Worm (Caenorhabditis elegans) whole organism, L2 larva: ENCODE measurements around the gene srh-271.
"Not testable (repeated sequence)": the region's sequence is repeated elsewhere in the genome, so short reads cannot be mapped to it uniquely, and the experiment has no call there.

Experiments
- C34F6.9 ChIP-seq: fragments of 150-350 bp; optimal IDR thresholded peaks from 2 replicates; lab custom pipeline; 2014; ENCODE audit warnings: missing biosample characterization, missing genetic modification characterization
- F13H6.1 ChIP-seq: sonication (generic microtip); optimal IDR thresholded peaks from 2 replicates; lab custom pipeline; 2016; ENCODE audit warnings: missing genetic modification characterization, missing compliant biosample characterization
- R02D3.7 ChIP-seq: fragments of 150-350 bp; optimal IDR thresholded peaks from 2 replicates; lab custom pipeline; 2014; ENCODE audit warnings: missing biosample characterization, missing genetic modification characterization
- Y55F3AM.14 ChIP-seq: fragments of 200-800 bp; sonication (Bioruptor generic); optimal IDR thresholded peaks from 2 replicates; lab custom pipeline; 2018; ENCODE audit warnings: mild to moderate bottlenecking, missing genetic modification characterization, missing compliant biosample characterization
- ZK546.5 ChIP-seq: sonication (generic microtip); optimal IDR thresholded peaks from 2 replicates; lab custom pipeline; 2017; ENCODE audit warnings: missing biosample characterization, missing genetic modification characterization
- alr-1 ChIP-seq: fragments of 150-350 bp; optimal IDR thresholded peaks from 2 replicates; lab custom pipeline; 2014; ENCODE audit warnings: missing biosample characterization, missing genetic modification characterization
- aly-2 ChIP-seq: fragments of 150-350 bp; optimal IDR thresholded peaks from 2 replicates; lab custom pipeline; 2014; ENCODE audit warnings: missing biosample characterization, missing genetic modification characterization
- ama-1 ChIP-seq: fragments of 150-350 bp; optimal IDR thresholded peaks from 2 replicates; lab custom pipeline; 2018; ENCODE audit warnings: inconsistent platforms
- blmp-1 ChIP-seq: sonication (generic microtip); optimal IDR thresholded peaks from 2 replicates; lab custom pipeline; 2017; ENCODE audit warnings: missing genetic modification characterization, mild to moderate bottlenecking, missing compliant biosample characterization, antibody characterized with exemption, moderate library complexity; ENCODE audit not compliant: insufficient read depth
- ceh-16 ChIP-seq: fragments of 150-350 bp; optimal IDR thresholded peaks from 2 replicates; lab custom pipeline; 2014; ENCODE audit warnings: missing biosample characterization, missing genetic modification characterization
- ceh-82 ChIP-seq: fragments of 150-350 bp; optimal IDR thresholded peaks from 2 replicates; lab custom pipeline; 2014; ENCODE audit warnings: missing biosample characterization, missing genetic modification characterization
- crh-2 ChIP-seq: sonication (generic microtip); optimal IDR thresholded peaks from 2 replicates; lab custom pipeline; 2017; ENCODE audit warnings: missing biosample characterization, missing genetic modification characterization
- dmd-4 ChIP-seq: sonication (generic microtip); optimal IDR thresholded peaks from 2 replicates; lab custom pipeline; 2017; ENCODE audit warnings: missing biosample characterization, missing genetic modification characterization
- egl-27 ChIP-seq: sonication (generic microtip); optimal IDR thresholded peaks from 3 replicates; lab custom pipeline; 2017; ENCODE audit warnings: missing biosample characterization, missing genetic modification reagents, missing genetic modification characterization
- elt-1 ChIP-seq: fragments of 150-350 bp; optimal IDR thresholded peaks from 2 replicates; lab custom pipeline; 2014; ENCODE audit warnings: missing biosample characterization, missing genetic modification characterization
- elt-3 ChIP-seq: sonication (generic microtip); optimal IDR thresholded peaks from 2 replicates; lab custom pipeline; 2017; ENCODE audit warnings: missing biosample characterization, missing genetic modification characterization
- fos-1 ChIP-seq: fragments of 150-350 bp; optimal IDR thresholded peaks from 2 replicates; lab custom pipeline; 2014; ENCODE audit warnings: missing biosample characterization, missing genetic modification characterization
- gmeb-1 ChIP-seq: fragments of 150-350 bp; optimal IDR thresholded peaks from 2 replicates; lab custom pipeline; 2014; ENCODE audit warnings: missing biosample characterization, missing genetic modification characterization
- lin-11 ChIP-seq: fragments of 150-350 bp; sonication (generic microtip); optimal IDR thresholded peaks from 2 replicates; lab custom pipeline; 2014; ENCODE audit warnings: missing biosample characterization, missing genetic modification characterization, inconsistent platforms, mixed read lengths
- lin-13 ChIP-seq: fragments of 150-350 bp; optimal IDR thresholded peaks from 2 replicates; lab custom pipeline; 2014; ENCODE audit warnings: missing biosample characterization, missing genetic modification reagents, missing genetic modification characterization
- lin-39 ChIP-seq: fragments of 150-350 bp; optimal IDR thresholded peaks from 2 replicates; lab custom pipeline; 2014; ENCODE audit warnings: missing biosample characterization, missing genetic modification reagents, missing genetic modification characterization
- lsy-2 ChIP-seq, 2 experiments: fragments of 150-350 bp in 1 of 2; sonication (generic microtip) in 1 of 2; optimal IDR thresholded peaks; 2 replicates each; lab custom pipeline; 2014 to 2017; ENCODE audit warnings: missing biosample characterization in 2 of 2, missing genetic modification characterization in 2 of 2
- mab-5 ChIP-seq: fragments of 150-350 bp; optimal IDR thresholded peaks from 2 replicates; lab custom pipeline; 2014; ENCODE audit warnings: missing biosample characterization, missing genetic modification characterization
- mbf-1 ChIP-seq: sonication (generic microtip); optimal IDR thresholded peaks from 2 replicates; lab custom pipeline; 2017; ENCODE audit warnings: missing biosample characterization, missing genetic modification characterization
- nhr-10 ChIP-seq: sonication (generic microtip); optimal IDR thresholded peaks from 2 replicates; lab custom pipeline; 2017; ENCODE audit warnings: missing biosample characterization, missing genetic modification characterization
- nhr-129 ChIP-seq: fragments of 150-350 bp; optimal IDR thresholded peaks from 2 replicates; lab custom pipeline; 2014; ENCODE audit warnings: missing biosample characterization, missing genetic modification characterization
- nhr-21 ChIP-seq: fragments of 150-350 bp; optimal IDR thresholded peaks from 2 replicates; lab custom pipeline; 2014; ENCODE audit warnings: missing biosample characterization, missing genetic modification characterization
- nhr-23 ChIP-seq: fragments of 150-350 bp; optimal IDR thresholded peaks from 2 replicates; lab custom pipeline; 2014; ENCODE audit warnings: missing biosample characterization, missing genetic modification reagents, missing genetic modification characterization
- nhr-237 ChIP-seq: fragments of 150-350 bp; optimal IDR thresholded peaks from 2 replicates; lab custom pipeline; 2014; ENCODE audit warnings: missing biosample characterization, missing genetic modification characterization
- nhr-6 ChIP-seq: fragments of 150-350 bp; optimal IDR thresholded peaks from 2 replicates; lab custom pipeline; 2014; ENCODE audit warnings: missing biosample characterization, missing genetic modification characterization
- nhr-77 ChIP-seq: fragments of 150-350 bp; optimal IDR thresholded peaks from 2 replicates; lab custom pipeline; 2014; ENCODE audit warnings: missing biosample characterization, missing genetic modification characterization
- peb-1 ChIP-seq: fragments of 150-350 bp; optimal IDR thresholded peaks from 2 replicates; lab custom pipeline; 2014; ENCODE audit warnings: missing biosample characterization, missing genetic modification characterization
- sem-4 ChIP-seq: fragments of 150-350 bp; optimal IDR thresholded peaks from 2 replicates; lab custom pipeline; 2014; ENCODE audit warnings: missing biosample characterization, missing genetic modification reagents, missing genetic modification characterization
- skn-1 ChIP-seq: sonication (generic microtip); optimal IDR thresholded peaks from 2 replicates; lab custom pipeline; 2017; ENCODE audit warnings: missing biosample characterization, missing genetic modification characterization
- sma-3 ChIP-seq: sonication (generic microtip); optimal IDR thresholded peaks from 2 replicates; lab custom pipeline; 2016; ENCODE audit warnings: missing genetic modification reagents, missing genetic modification characterization, missing compliant biosample characterization
- unc-39 ChIP-seq: fragments of 150-350 bp; optimal IDR thresholded peaks from 2 replicates; lab custom pipeline; 2014; ENCODE audit warnings: missing biosample characterization, missing genetic modification characterization
- unc-62 ChIP-seq: fragments of 150-350 bp; optimal IDR thresholded peaks from 2 replicates; lab custom pipeline; 2014; ENCODE audit warnings: missing biosample characterization, missing genetic modification reagents, missing genetic modification characterization
- ztf-1 ChIP-seq: fragments of 200-800 bp; sonication (Bioruptor generic); conservative IDR thresholded peaks from 2 replicates; pipeline ENCODE4 v1.3.6; 2022; ENCODE audit warnings: missing genetic modification characterization, missing compliant biosample characterization
- ztf-11 ChIP-seq: sonication (generic microtip); optimal IDR thresholded peaks from 2 replicates; lab custom pipeline; 2017; ENCODE audit warnings: missing biosample characterization, missing genetic modification characterization

Gene srh-271

ce11 chrV:2638545-2638944 lies 16.8 kb upstream of the srh-271 start, which contains the start of gene W02H5.19 (continued):
- TF ChIP-seq ztf-11 (tag; lab: Kevin White, UChicago), result no peak
- no peak for TF ChIP-seq skn-1 (tag; lab: Kevin White, UChicago)
- peak; percentile 18 for TF ChIP-seq ZK546.5 (tag; lab: Kevin White, UChicago)
- TF ChIP-seq gmeb-1 (tag; lab: Kevin White, UChicago), result peak; percentile 98
- peak; percentile 43 for TF ChIP-seq R02D3.7 (tag; lab: Kevin White, UChicago)
- no peak for TF ChIP-seq lin-39 (tag; lab: Kevin White, UChicago)
- TF ChIP-seq nhr-23 (tag; lab: Kevin White, UChicago), result no peak
- no peak for TF ChIP-seq unc-62
- TF ChIP-seq ceh-16 (tag; lab: Kevin White, UChicago), result peak; percentile 25
- TF ChIP-seq, all 48 proteins: peak for 23

ce11 chrV:2625360-2625759 lies 3.6 kb upstream of the srh-271 start, which contains the start of gene sknr-1:
Gene sknr-1 (minus strand): TSS chrV:2625460.
- not testable (repeated sequence) for TF ChIP-seq Y55F3AM.14 (GFP tag; lab: Kevin White, UChicago); aly-2 (tag; lab: Kevin White, UChicago); lin-39 (tag; lab: Kevin White, UChicago)
- TF ChIP-seq, all 48 proteins: peak for 0; not testable (repeated sequence) for 48

- TF ChIP-seq lin-39 (tag; lab: Kevin White, UChicago) (no peak), nhr-23 (tag; lab: Kevin White, UChicago) (no peak), ztf-11 (tag; lab: Kevin White, UChicago) (no peak), sma-3 (GFP tag; lab: Kevin White, UChicago) (no peak), dmd-4 (tag; lab: Kevin White, UChicago) (no peak), C34F6.9 (tag; lab: Kevin White, UChicago) (no peak), lsy-2 (tag; optimal IDR thresholded peaks at IDR 0.05; lab: Kevin White, UChicago) (no peak), nhr-129 (tag; lab: Kevin White, UChicago) (no peak), lin-11 (tag; lab: Kevin White, UChicago) (no peak), unc-39 (tag; lab: Kevin White, UChicago) (no peak), peb-1 (tag; lab: Kevin White, UChicago) (no peak), ceh-82 (tag; lab: Kevin White, UChicago) (no peak), nhr-21 (tag; lab: Kevin White, UChicago) (no peak), R02D3.7 (tag; lab: Kevin White, UChicago) (no peak), Y55F3AM.14 (GFP tag; lab: Kevin White, UChicago) (no peak), mab-5 (no peak)
- TF ChIP-seq, all 48 proteins: peak for 0
Measured at ce11 chrV:2623765-2624164, 2.0 kb upstream of the srh-271 start.

ce11 chrV:2617499-2617898 lies 4.3 kb downstream of the srh-271 start:
- TF ChIP-seq nhr-10 (tag; lab: Kevin White, UChicago) (no peak), mab-5 (no peak), mbf-1 (tag; lab: Kevin White, UChicago) (no peak), skn-1 (tag; lab: Kevin White, UChicago) (no peak), C34F6.9 (tag; lab: Kevin White, UChicago) (no peak), peb-1 (tag; lab: Kevin White, UChicago) (no peak), nhr-6 (no peak), nhr-77 (tag; lab: Kevin White, UChicago) (no peak)

ce11 chrV:2614986-2615687 lies 6.6 kb downstream of the srh-271 start, which contains the start of gene F53E10.1:
Gene F53E10.1 (plus strand): TSS chrV:2615310.
- TF ChIP-seq lin-13 (GFP tag; lab: Kevin White, UChicago) (no peak), blmp-1 (tag; lab: Kevin White, UChicago) (no peak), C34F6.9 (tag; lab: Kevin White, UChicago) (no peak), ceh-16 (tag; lab: Kevin White, UChicago) (no peak), sma-3 (GFP tag; lab: Kevin White, UChicago) (peak; percentile 60), aly-2 (tag; lab: Kevin White, UChicago) (no peak), elt-3 (tag; lab: Kevin White, UChicago) (no peak), egl-27 (no peak), dmd-4 (tag; lab: Kevin White, UChicago) (no peak), alr-1 (no peak), lin-11 (tag; lab: Kevin White, UChicago) (no peak), gmeb-1 (tag; lab: Kevin White, UChicago) (peak; percentile 69), F13H6.1 (tag; lab: Kevin White, UChicago) (peak; percentile 64), elt-1 (tag; lab: Kevin White, UChicago) (no peak), nhr-21 (tag; lab: Kevin White, UChicago) (no peak), ztf-1 (GFP tag; lab: Robert Waterston, UW) (no peak), mbf-1 (tag; lab: Kevin White, UChicago) (no peak), ama-1 (no peak), peb-1 (tag; lab: Kevin White, UChicago) (no peak), crh-2 (peak; percentile 57), nhr-237 (tag; lab: Kevin White, UChicago) (no peak), fos-1 (peak; percentile 49), sem-4 (no peak), skn-1 (tag; lab: Kevin White, UChicago) (peak; percentile 43), ceh-82 (tag; lab: Kevin White, UChicago) (no peak), mab-5 (no peak), ZK546.5 (tag; lab: Kevin White, UChicago) (no peak), R02D3.7 (tag; lab: Kevin White, UChicago) (no peak), nhr-129 (tag; lab: Kevin White, UChicago) (peak; percentile 49), nhr-6 (peak; percentile 13), ztf-11 (tag; lab: Kevin White, UChicago) (no peak), unc-39 (tag; lab: Kevin White, UChicago) (no peak), nhr-23 (tag; lab: Kevin White, UChicago) (no peak)
